Worm (Caenorhabditis elegans): ENCODE results near the gene aass-1.

aass-1 gene

ce11 chrIV:264182-264709 is 19.3 kb downstream of the aass-1 start, which contains the start of gene pat-6 (continued):
- TF ChIP-seq unc-62 (GFP tag; optimal IDR thresholded peaks at IDR 0.05 in 1 of 2) (no peak), unc-62 (tag; optimal IDR thresholded peaks at IDR 0.05) (no peak), ZK337.2 (GFP tag; IDR thresholded peaks at IDR 0.05) (no peak), dve-1 (tag; optimal IDR thresholded peaks at IDR 0.05; ENCODE audit: insufficient read depth) (peak; percentile 49), daf-8 (GFP tag; IDR thresholded peaks at IDR 0.05) (no peak), Y48G9A.11 (GFP tag; IDR thresholded peaks at IDR 0.05) (no peak)

ce11 chrIV:266148-266547 is 21.2 kb downstream of the aass-1 start, which contains the start of gene T21D12.12:
TSS of gene T21D12.12 (plus strand) at chrIV:266448.
- TF ChIP-seq skn-1 (tag; optimal IDR thresholded peaks at IDR 0.05) = no peak
- no peak for TF ChIP-seq ceh-82 (tag; optimal IDR thresholded peaks at IDR 0.05)
- TF ChIP-seq lin-38 (GFP tag; IDR thresholded peaks at IDR 0.05) = no peak
- TF ChIP-seq dmd-9 (GFP tag; IDR thresholded peaks at IDR 0.05) = no peak
- TF ChIP-seq lin-39 (tag; optimal IDR thresholded peaks at IDR 0.05) = no peak
- no peak for TF ChIP-seq nhr-111 (GFP tag; optimal IDR thresholded peaks at IDR 0.05)
- no peak for TF ChIP-seq zfp-2 (tag; optimal IDR thresholded peaks at IDR 0.05)
- TF ChIP-seq daf-19 (GFP tag; conservative IDR thresholded peaks at IDR 0.05) = no peak
- TF ChIP-seq F10B5.3 (tag; optimal IDR thresholded peaks at IDR 0.05) = no peak
- TF ChIP-seq pqm-1 (tag; optimal IDR thresholded peaks at IDR 0.05) = no peak
- no peak for TF ChIP-seq zag-1 (tag; optimal IDR thresholded peaks at IDR 0.05)
- no peak for TF ChIP-seq F44E2.7 (GFP tag; IDR thresholded peaks at IDR 0.05)
- no peak for TF ChIP-seq ceh-32 (tag; optimal IDR thresholded peaks at IDR 0.05; ENCODE audit: poor library complexity)
- TF ChIP-seq ceh-28 (tag; optimal IDR thresholded peaks at IDR 0.05) = no peak
- no peak for TF ChIP-seq dpl-1 (GFP tag; optimal IDR thresholded peaks at IDR 0.05)
- no peak for TF ChIP-seq dmd-6 (GFP tag; IDR thresholded peaks at IDR 0.05)
- no peak for TF ChIP-seq daf-12 (tag; optimal IDR thresholded peaks at IDR 0.05)
- no peak for TF ChIP-seq saeg-2 (GFP tag; IDR thresholded peaks at IDR 0.05)
- TF ChIP-seq spr-1 (tag; optimal IDR thresholded peaks at IDR 0.05) = no peak

DNA sequence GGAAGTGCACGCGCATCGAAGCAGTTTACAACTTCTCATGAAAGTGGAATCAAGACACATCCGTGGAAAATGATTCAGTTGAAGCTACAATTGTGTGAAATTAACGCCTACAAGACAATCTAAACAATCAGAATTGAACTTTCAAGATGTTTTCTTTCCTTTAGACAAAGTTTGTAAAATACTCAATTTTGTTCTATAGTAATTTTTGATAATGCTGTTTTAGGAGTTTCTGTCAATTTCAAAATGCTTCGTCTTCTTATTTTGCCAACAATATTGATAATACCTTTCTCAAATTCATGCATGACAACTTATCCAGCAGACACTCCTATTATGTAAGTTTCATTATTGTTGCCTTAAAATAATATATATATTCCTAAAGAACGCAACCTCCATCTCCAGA is 24.2 kb downstream of the aass-1 start, which contains the start of gene T21D12.11:
Gene T21D12.11, plus strand, starts transcription at position 301 of the 400 bp plus-strand sequence.
- TF ChIP-seq ZK337.2 (GFP tag; IDR thresholded peaks at IDR 0.05) (no peak), php-3 (GFP tag; IDR thresholded peaks at IDR 0.05) (no peak), duxl-1 (tag; optimal IDR thresholded peaks at IDR 0.05; ENCODE audit: poor library complexity) (no peak), R02D3.7 (tag; optimal IDR thresholded peaks at IDR 0.05) (no peak), unc-130 (GFP tag; optimal IDR thresholded peaks at IDR 0.05) (no peak)

- TF ChIP-seq pqm-1 (tag; optimal IDR thresholded peaks at IDR 0.05) (no peak), saeg-2 (GFP tag; IDR thresholded peaks at IDR 0.05) (no peak)
These were observed 28.4 kb downstream of the aass-1 start, which contains the start of gene srh-282 for ce11 chrIV:273299-273698. TSS of gene srh-282 (minus strand) at chrIV:273399.

ce11 chrIV:274185-274584 is 29.2 kb downstream of the aass-1 start, which contains the start of gene sma-10:
TSS of gene sma-10 (plus strand) at chrIV:274420.
- TF ChIP-seq dmd-6 (GFP tag; IDR thresholded peaks at IDR 0.05) = peak; percentile 83
- TF ChIP-seq Y48G9A.11 (GFP tag; IDR thresholded peaks at IDR 0.05) = no peak
- TF ChIP-seq nhr-77 (tag; optimal IDR thresholded peaks at IDR 0.05) = peak; percentile 92
- TF ChIP-seq nhr-48 (tag; optimal IDR thresholded peaks at IDR 0.05) = peak; percentile 64
- peak; percentile 58 for TF ChIP-seq nhr-102 (tag; optimal IDR thresholded peaks at IDR 0.05)
- no peak for TF ChIP-seq F37D6.2 (tag; optimal IDR thresholded peaks at IDR 0.05)
- TF ChIP-seq lin-13 (GFP tag; optimal IDR thresholded peaks at IDR 0.05) = no peak
- TF ChIP-seq F44E2.7 (GFP tag; IDR thresholded peaks at IDR 0.05) = no peak
- no peak for TF ChIP-seq unc-39 (tag; optimal IDR thresholded peaks at IDR 0.05)
- TF ChIP-seq set-16 (GFP tag; IDR thresholded peaks at IDR 0.05) = no peak
- peak; percentile 32 for TF ChIP-seq mxl-3 (GFP tag; optimal IDR thresholded peaks at IDR 0.05)
- peak; percentile 98 for TF ChIP-seq dve-1 (tag; optimal IDR thresholded peaks at IDR 0.05; ENCODE audit: insufficient read depth)
- no peak for TF ChIP-seq ama-1 (optimal IDR thresholded peaks at IDR 0.05)
- TF ChIP-seq mdl-1 (tag; optimal IDR thresholded peaks at IDR 0.05) = peak in 1 of 2 experiments; percentile 61
- peak; percentile 54 for TF ChIP-seq T20F7.1 (GFP tag; optimal IDR thresholded peaks at IDR 0.05)
- no peak for TF ChIP-seq ceh-28 (tag; optimal IDR thresholded peaks at IDR 0.05)
- TF ChIP-seq jun-1 (tag; optimal IDR thresholded peaks at IDR 0.05) = no peak
- no peak for TF ChIP-seq R02D3.7 (tag; optimal IDR thresholded peaks at IDR 0.05)
- TF ChIP-seq gei-8 (GFP tag; optimal IDR thresholded peaks at IDR 0.05) = no peak
- TF ChIP-seq spr-1 (tag; optimal IDR thresholded peaks at IDR 0.05) = no peak
- no peak for TF ChIP-seq ZK546.5 (tag; optimal IDR thresholded peaks at IDR 0.05)
- TF ChIP-seq cey-2 (tag; optimal IDR thresholded peaks at IDR 0.05; ENCODE audit: borderline replicate concordance, insufficient read depth) = peak; percentile 38
